Worm (Caenorhabditis elegans): ENCODE results near the gene atf-2.

Gene atf-2

DNA sequence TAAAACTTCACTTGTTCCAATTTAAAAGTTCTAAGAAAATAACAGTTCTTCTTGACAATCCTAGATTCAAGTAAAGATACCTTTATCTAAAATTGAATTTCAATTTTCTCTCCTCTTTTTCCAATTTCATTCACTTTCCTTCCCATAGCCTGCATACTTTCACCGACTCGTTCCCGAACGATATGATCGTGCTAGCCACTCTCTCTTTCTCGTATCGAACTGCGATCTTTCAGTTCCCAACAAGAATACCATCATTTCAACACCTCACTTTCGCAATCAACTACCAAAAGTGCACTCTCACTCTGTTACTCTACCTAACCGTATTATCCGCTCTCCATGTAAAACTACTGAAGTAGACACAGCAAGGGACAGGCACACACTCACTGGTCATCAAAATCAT lies 1.7 kb upstream of the atf-2 start:
- TF ChIP-seq C17E4.6 (GFP tag; IDR thresholded peaks at IDR 0.05), result no peak
- no peak for TF ChIP-seq K11D2.4 (GFP tag; IDR thresholded peaks at IDR 0.05)
- TF ChIP-seq nhr-80 (tag; optimal IDR thresholded peaks at IDR 0.05), result no peak
- TF ChIP-seq ets-4 (GFP tag; optimal IDR thresholded peaks at IDR 0.05), result no peak
- no peak for TF ChIP-seq tbx-9 (tag; optimal IDR thresholded peaks at IDR 0.05; ENCODE audit: borderline replicate concordance)
- TF ChIP-seq snpc-1.3 (tag; optimal IDR thresholded peaks at IDR 0.05; ENCODE audit: insufficient read depth), result no peak
- TF ChIP-seq C06A6.2 (GFP tag; conservative IDR thresholded peaks at IDR 0.05), result no peak
- TF ChIP-seq unc-62 (GFP tag; optimal IDR thresholded peaks at IDR 0.05), result no peak
- no peak for TF ChIP-seq zfh-2 (GFP tag; conservative IDR thresholded peaks at IDR 0.05)
- TF ChIP-seq Y79H2A.3 (GFP tag; conservative IDR thresholded peaks at IDR 0.05), result no peak
- TF ChIP-seq ztf-6 (GFP tag; IDR thresholded peaks at IDR 0.05), result no peak
- no peak for TF ChIP-seq ztf-25 (GFP tag; IDR thresholded peaks at IDR 0.05)
- no peak for TF ChIP-seq hlh-12 (tag; optimal IDR thresholded peaks at IDR 0.05)
- no peak for TF ChIP-seq madf-3 (GFP tag; IDR thresholded peaks at IDR 0.05)
- no peak for TF ChIP-seq nhr-179 (tag; optimal IDR thresholded peaks at IDR 0.05)

DNA sequence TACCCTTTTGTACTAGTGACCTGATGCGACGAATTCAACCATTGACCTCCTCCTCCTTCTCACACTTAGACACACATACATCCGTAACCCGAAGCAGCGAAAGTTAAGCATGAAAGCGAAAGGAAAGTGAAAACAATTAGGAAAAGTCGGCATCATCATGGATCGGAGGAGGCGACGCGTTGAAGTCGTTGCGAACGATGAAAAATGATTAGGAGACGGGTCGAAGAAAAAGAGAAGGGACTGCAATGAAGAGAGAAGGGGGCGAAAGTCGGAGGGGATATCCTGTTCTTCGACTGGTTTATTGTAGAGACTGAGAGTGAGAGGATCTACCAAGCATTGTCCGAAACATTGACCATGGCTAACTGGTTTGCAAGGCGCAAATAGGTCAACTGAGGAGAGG lies 744 bp upstream of the atf-2 start:
- TF ChIP-seq lin-35 (GFP tag; optimal IDR thresholded peaks at IDR 0.05) (no peak), ceh-58 (GFP tag; IDR thresholded peaks at IDR 0.05) (no peak), K12H6.12 (tag; optimal IDR thresholded peaks at IDR 0.05) (no peak), snpc-4 (GFP tag; optimal IDR thresholded peaks at IDR 0.05) (no peak), snpc-4 (tag; optimal IDR thresholded peaks at IDR 0.05) (no peak), gei-17 (GFP tag; optimal IDR thresholded peaks at IDR 0.05) (no peak), dpff-1 (tag; optimal IDR thresholded peaks at IDR 0.05) (no peak), athp-1 (tag; optimal IDR thresholded peaks at IDR 0.05) (no peak), repo-1 (tag; optimal IDR thresholded peaks at IDR 0.05) (no peak), F10E7.11 (tag; optimal IDR thresholded peaks at IDR 0.05) (no peak), rec-8 (tag; optimal IDR thresholded peaks at IDR 0.05) (no peak), F57C9.4 (tag; optimal IDR thresholded peaks at IDR 0.05) (no peak), cebp-1 (GFP tag; IDR thresholded peaks at IDR 0.05) (no peak), cebp-1 (tag; optimal IDR thresholded peaks at IDR 0.05) (no peak), F23B12.7 (tag; optimal IDR thresholded peaks at IDR 0.05; ENCODE audit: insufficient read depth) (no peak), dox-1 (GFP tag; IDR thresholded peaks at IDR 0.05) (no peak), lsl-1 (GFP tag; optimal IDR thresholded peaks at IDR 0.05) (no peak), hmg-1.2 (GFP tag; IDR thresholded peaks at IDR 0.05) (no peak), Y56A3A.18 (GFP tag; IDR thresholded peaks at IDR 0.05) (no peak), akir-1 (GFP tag; optimal IDR thresholded peaks at IDR 0.05) (no peak), somi-1 (GFP tag; optimal IDR thresholded peaks at IDR 0.05) (no peak)

DNA sequence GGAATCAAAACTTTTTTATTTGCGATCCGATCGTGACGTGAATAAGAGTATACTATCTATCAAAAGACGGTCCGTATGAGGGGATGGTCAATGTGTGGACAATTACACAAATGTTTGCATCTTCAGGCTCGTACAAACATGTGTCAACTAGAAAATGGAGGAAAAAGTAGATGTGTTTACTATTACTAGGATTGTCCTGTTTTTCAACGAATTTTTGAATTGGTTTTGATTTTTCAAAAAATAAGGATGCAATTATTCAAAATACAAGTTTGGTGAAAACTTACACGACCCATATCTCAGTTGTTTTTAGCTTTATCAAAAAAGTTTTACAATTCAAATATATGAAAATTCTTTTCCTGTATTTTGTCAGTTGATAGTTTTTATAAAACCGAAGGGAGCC lies 3.5 kb downstream of the atf-2 start, which contains the start of gene K08F8.7:
K08F8.7 (minus strand) TSS at position 101 of the 400 bp plus-strand sequence.
- TF ChIP-seq tlf-1 (GFP tag; optimal IDR thresholded peaks at IDR 0.05) (no peak), hsf-1 (GFP tag; IDR thresholded peaks at IDR 0.05) (no peak), lin-54 (GFP tag; optimal IDR thresholded peaks at IDR 0.05) (no peak), efl-1 (GFP tag; optimal IDR thresholded peaks at IDR 0.05) (no peak), B0336.3 (GFP tag; IDR thresholded peaks at IDR 0.05) (no peak), lag-1 (GFP tag; IDR thresholded peaks at IDR 0.05) (no peak), attf-5 (GFP tag; optimal IDR thresholded peaks at IDR 0.05) (no peak), hlh-12 (tag; optimal IDR thresholded peaks at IDR 0.05) (no peak), ceh-40 (GFP tag; IDR thresholded peaks at IDR 0.05) (no peak), bed-2 (GFP tag; IDR thresholded peaks at IDR 0.05) (no peak), ztf-28 (GFP tag; IDR thresholded peaks at IDR 0.05) (no peak), dpff-1 (tag; optimal IDR thresholded peaks at IDR 0.05) (no peak), hmg-1.2 (GFP tag; IDR thresholded peaks at IDR 0.05) (no peak), F39B2.1 (GFP tag; IDR thresholded peaks at IDR 0.05) (no peak)
